Worm (Caenorhabditis elegans): Measurements from ENCODE around the gene trpp-3.

DNA sequence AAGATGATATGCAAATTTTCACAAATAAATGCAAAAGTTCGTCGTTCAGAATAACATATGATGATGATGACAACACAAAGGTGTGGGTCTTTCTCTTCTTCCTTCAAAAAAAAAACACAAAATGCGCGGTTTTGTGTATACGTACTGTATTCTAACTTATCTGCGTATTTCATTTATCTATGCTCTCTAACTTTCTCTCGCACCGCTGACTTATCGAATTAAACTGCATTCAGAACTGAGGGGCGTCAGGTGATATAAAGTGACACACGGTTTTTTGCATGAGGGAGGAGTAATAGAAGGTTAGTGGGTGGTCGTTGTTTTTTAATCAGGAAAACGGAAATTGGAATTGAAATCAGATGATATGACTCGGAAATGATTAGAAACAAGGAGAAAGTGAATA, 25.1 kb upstream of the trpp-3 start, which contains the start of gene sod-4:
- no peak for TF ChIP-seq him-1 (tag; optimal IDR thresholded peaks at IDR 0.05)
- no peak for TF ChIP-seq W03F9.2 (tag; optimal IDR thresholded peaks at IDR 0.05)

Data from whole organism, L4/young adult.